Worm (Caenorhabditis elegans): ENCODE data around the gene dpy-8.
A peak's percentile ranks its signal among the peaks of the same experiment; 100 is the strongest.

DNA sequence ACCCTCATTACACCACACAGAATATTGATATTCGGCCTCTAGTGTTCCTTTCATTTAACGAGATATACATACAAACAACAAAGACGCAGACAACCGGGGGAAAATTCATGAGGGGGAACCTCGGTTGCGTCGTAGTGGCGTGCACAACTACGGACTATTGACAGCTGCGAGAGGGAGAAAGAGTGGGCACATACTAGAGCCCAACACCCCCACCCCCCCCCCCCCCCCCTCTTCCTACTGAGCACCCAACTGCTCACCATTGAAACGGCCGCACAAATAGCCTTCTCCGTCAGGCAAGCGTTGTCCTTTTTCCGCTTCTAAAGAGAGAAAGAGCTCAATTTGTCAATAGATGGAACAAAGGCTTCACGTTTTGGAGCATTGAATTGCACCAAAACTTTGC lies 10.1 kb downstream of the dpy-8 start:
- TF ChIP-seq him-1 (tag; optimal IDR thresholded peaks at IDR 0.05) (peak; percentile 45), dao-5 (tag; optimal IDR thresholded peaks at IDR 0.05) (no peak), W03F9.2 (tag; optimal IDR thresholded peaks at IDR 0.05) (no peak)
